Worm (Caenorhabditis elegans) whole organism, late embryonic: Measurements from ENCODE around the gene srx-134.
A peak's percentile ranks its signal among the peaks of the same experiment; 100 is the strongest.

ENCODE experiments used
- C38D4.7 ChIP-seq: fragments of 200-800 bp; sonication (Bioruptor generic); optimal IDR thresholded peaks from 2 replicates; lab custom pipeline; 2018; ENCODE audit warnings: mild to moderate bottlenecking, missing genetic modification characterization, moderate library complexity, missing compliant biosample characterization
- F13H6.1 ChIP-seq: sonication (generic microtip); optimal IDR thresholded peaks from 2 replicates; lab custom pipeline; 2016; ENCODE audit warnings: missing genetic modification characterization, missing compliant biosample characterization
- ceh-14 ChIP-seq: sonication (generic microtip); optimal IDR thresholded peaks from 2 replicates; lab custom pipeline; 2016; ENCODE audit warnings: missing genotype, missing genetic modification characterization, missing compliant biosample characterization
- ceh-18 ChIP-seq: sonication (generic microtip); optimal IDR thresholded peaks from 2 replicates; lab custom pipeline; 2016; ENCODE audit warnings: missing genetic modification characterization, missing compliant biosample characterization
- ceh-19 ChIP-seq: fragments of 200-800 bp; sonication (Bioruptor generic); optimal IDR thresholded peaks from 2 replicates; lab custom pipeline; 2018; ENCODE audit warnings: mild to moderate bottlenecking, missing genetic modification characterization, missing compliant biosample characterization
- ceh-2 ChIP-seq: sonication (generic microtip); optimal IDR thresholded peaks from 2 replicates; lab custom pipeline; 2016; ENCODE audit warnings: missing genotype, missing genetic modification characterization, missing compliant biosample characterization
- ceh-45 ChIP-seq: fragments of 200-800 bp; sonication (Bioruptor generic); IDR thresholded peaks from 2 replicates; pipeline ENCODE4 v1.3.6; 2022; ENCODE audit warnings: missing genetic modification reagents, missing genetic modification characterization, missing compliant biosample characterization
- ceh-6 ChIP-seq: fragments of 200-800 bp; sonication (Bioruptor generic); optimal IDR thresholded peaks from 2 replicates; lab custom pipeline; 2018; ENCODE audit warnings: mild to moderate bottlenecking, missing genetic modification characterization, missing compliant biosample characterization
- ceh-9 ChIP-seq: sonication (generic microtip); optimal IDR thresholded peaks from 2 replicates; lab custom pipeline; 2016; ENCODE audit warnings: mild to moderate bottlenecking, missing genetic modification characterization, inconsistent platforms, missing compliant biosample characterization
- dve-1 ChIP-seq: sonication (generic microtip); optimal IDR thresholded peaks from 2 replicates; lab custom pipeline; 2017; ENCODE audit warnings: antibody characterized with exemption, mild to moderate bottlenecking, missing genetic modification characterization, missing compliant biosample characterization
- elt-2 ChIP-seq: sonication (generic microtip); optimal IDR thresholded peaks from 2 replicates; lab custom pipeline; 2016; ENCODE audit warnings: missing genetic modification reagents, missing genetic modification characterization, missing compliant biosample characterization
- elt-4 ChIP-seq: sonication (generic microtip); optimal IDR thresholded peaks from 2 replicates; lab custom pipeline; 2016; ENCODE audit warnings: missing genetic modification characterization, missing compliant biosample characterization
- ets-4 ChIP-seq: sonication (generic microtip); optimal IDR thresholded peaks from 2 replicates; lab custom pipeline; 2016; ENCODE audit warnings: missing genetic modification characterization, missing compliant biosample characterization
- fax-1 ChIP-seq: sonication (generic microtip); optimal IDR thresholded peaks from 2 replicates; lab custom pipeline; 2016; ENCODE audit warnings: missing genotype, missing genetic modification characterization, missing compliant biosample characterization
- fkh-10 ChIP-seq: fragments of 150-350 bp; optimal IDR thresholded peaks from 2 replicates; lab custom pipeline; 2014; ENCODE audit warnings: missing biosample characterization, missing genetic modification reagents, missing genetic modification characterization
- hlh-13 ChIP-seq: fragments of 200-800 bp; sonication (Bioruptor generic); optimal IDR thresholded peaks from 2 replicates; lab custom pipeline; 2018; ENCODE audit warnings: mild to moderate bottlenecking, missing genetic modification characterization, missing compliant biosample characterization
- hlh-15 ChIP-seq: sonication (generic microtip); optimal IDR thresholded peaks from 2 replicates; lab custom pipeline; 2016; ENCODE audit warnings: missing genetic modification characterization, missing compliant biosample characterization
- hlh-30 ChIP-seq: sonication (generic microtip); optimal IDR thresholded peaks from 2 replicates; lab custom pipeline; 2017; ENCODE audit warnings: antibody characterized with exemption, missing genetic modification characterization, missing compliant biosample characterization; ENCODE audit not compliant: insufficient read depth
- lin-11 ChIP-seq: fragments of 200-800 bp; sonication (Bioruptor generic); optimal IDR thresholded peaks from 2 replicates; lab custom pipeline; 2018; ENCODE audit warnings: mild to moderate bottlenecking, missing genetic modification characterization, missing compliant biosample characterization
- nfya-1 ChIP-seq: sonication (generic microtip); optimal IDR thresholded peaks from 2 replicates; lab custom pipeline; 2017; ENCODE audit warnings: missing genetic modification characterization, mild to moderate bottlenecking, missing compliant biosample characterization, antibody characterized with exemption, moderate library complexity
- nhr-11 ChIP-seq: fragments of 150-350 bp; optimal IDR thresholded peaks from 2 replicates; lab custom pipeline; 2014; ENCODE audit warnings: missing biosample characterization, missing genetic modification characterization
- nhr-232 ChIP-seq: sonication (generic microtip); optimal IDR thresholded peaks from 2 replicates; lab custom pipeline; 2016; ENCODE audit warnings: missing genetic modification characterization, missing compliant biosample characterization
- npax-4 ChIP-seq: sonication (generic microtip); optimal IDR thresholded peaks from 2 replicates; lab custom pipeline; 2016; ENCODE audit warnings: missing genetic modification characterization, missing compliant biosample characterization
- odd-2 ChIP-seq: sonication (generic microtip); optimal IDR thresholded peaks from 2 replicates; lab custom pipeline; 2017; ENCODE audit warnings: antibody characterized with exemption, mild to moderate bottlenecking, missing genetic modification characterization, missing compliant biosample characterization
- pag-3 ChIP-seq: sonication (generic microtip); optimal IDR thresholded peaks from 2 replicates; lab custom pipeline; 2016; ENCODE audit warnings: missing compliant biosample characterization, missing genetic modification characterization, borderline replicate concordance
- pqm-1 ChIP-seq: sonication (generic microtip); optimal IDR thresholded peaks from 2 replicates; lab custom pipeline; 2016; ENCODE audit warnings: missing genetic modification characterization, missing compliant biosample characterization
- pros-1 ChIP-seq: fragments of 150-350 bp; optimal IDR thresholded peaks from 2 replicates; lab custom pipeline; 2014; ENCODE audit warnings: missing biosample characterization, missing genetic modification reagents, missing genetic modification characterization
- rnt-1 ChIP-seq: sonication (generic microtip); optimal IDR thresholded peaks from 2 replicates; lab custom pipeline; 2016; ENCODE audit warnings: missing genetic modification characterization, missing compliant biosample characterization
- sdc-2 ChIP-seq: sonication (generic microtip); optimal IDR thresholded peaks from 2 replicates; lab custom pipeline; 2016; ENCODE audit warnings: missing genotype, missing genetic modification characterization, missing compliant biosample characterization
- syd-9 ChIP-seq: sonication (generic microtip); optimal IDR thresholded peaks from 2 replicates; lab custom pipeline; 2016; ENCODE audit warnings: mild to moderate bottlenecking, missing genetic modification characterization, moderate library complexity, missing compliant biosample characterization
- ttx-3 ChIP-seq: sonication (generic microtip); optimal IDR thresholded peaks from 2 replicates; lab custom pipeline; 2016; ENCODE audit warnings: missing genetic modification reagents, missing genetic modification characterization, missing compliant biosample characterization
- unc-3 ChIP-seq, 2 experiments: fragments of 200-800 bp in 1 of 2; sonication (Bioruptor generic) in 1 of 2; sonication (generic microtip) in 1 of 2; conservative IDR thresholded peaks in 1 of 2; optimal IDR thresholded peaks in 1 of 2; 2 replicates each; pipeline versions ENCODE4 v1.3.6 to Lab custom; 2016 to 2022; ENCODE audit warnings: missing compliant biosample characterization in 2 of 2, missing genetic modification characterization in 2 of 2, missing genetic modification reagents in 1 of 2
- unc-42 ChIP-seq: sonication (generic microtip); optimal IDR thresholded peaks from 2 replicates; lab custom pipeline; 2016; ENCODE audit warnings: missing genotype, missing genetic modification characterization, missing compliant biosample characterization
- unc-55 ChIP-seq: sonication (generic microtip); optimal IDR thresholded peaks from 2 replicates; lab custom pipeline; 2017; ENCODE audit warnings: missing biosample characterization, missing genetic modification reagents, missing genetic modification characterization
- ztf-16 ChIP-seq: sonication (generic microtip); optimal IDR thresholded peaks from 2 replicates; lab custom pipeline; 2017; ENCODE audit warnings: missing genetic modification characterization, missing compliant biosample characterization

The srx-134 gene

ce11 chrV:13880607-13881006 lies 24.3 kb upstream of the srx-134 start, which contains the start of gene T22G5.3:
Gene T22G5.3, plus strand, starts transcription at chrV:13880907.
- TF ChIP-seq npax-4 (tag; lab: Kevin White, UChicago): no peak
- TF ChIP-seq dve-1: no peak
- TF ChIP-seq nfya-1 (tag; lab: Kevin White, UChicago): no peak
- no peak for TF ChIP-seq ceh-45 (GFP tag; lab: Robert Waterston, UW)
- TF ChIP-seq C38D4.7 (GFP tag; lab: Kevin White, UChicago): no peak
- TF ChIP-seq unc-42: no peak
- TF ChIP-seq syd-9 (tag; lab: Kevin White, UChicago): no peak
- no peak for TF ChIP-seq odd-2 (tag; lab: Kevin White, UChicago)
- no peak for TF ChIP-seq ceh-9 (tag; lab: Kevin White, UChicago)
- TF ChIP-seq ceh-2 (tag; lab: Kevin White, UChicago): no peak
- TF ChIP-seq unc-3 (GFP tag; conservative IDR thresholded peaks at IDR 0.05; lab: Robert Waterston, UW): no peak
- TF ChIP-seq unc-3 (tag; optimal IDR thresholded peaks at IDR 0.05; lab: Kevin White, UChicago): no peak
- no peak for TF ChIP-seq ceh-14 (tag; lab: Kevin White, UChicago)
- no peak for TF ChIP-seq rnt-1 (tag; lab: Kevin White, UChicago)
- TF ChIP-seq ttx-3: no peak
- TF ChIP-seq ceh-6 (GFP tag; lab: Kevin White, UChicago): no peak
- TF ChIP-seq hlh-13 (GFP tag; lab: Kevin White, UChicago): no peak
- TF ChIP-seq pros-1 (tag; lab: Kevin White, UChicago): no peak
- no peak for TF ChIP-seq hlh-30 (tag; lab: Kevin White, UChicago)
- no peak for TF ChIP-seq ets-4 (tag; lab: Kevin White, UChicago)

- no peak for TF ChIP-seq ceh-19 (GFP tag; lab: Kevin White, UChicago)
- no peak for TF ChIP-seq hlh-30 (tag; lab: Kevin White, UChicago)
- TF ChIP-seq unc-42: peak; percentile 18
- TF ChIP-seq elt-4 (tag; lab: Kevin White, UChicago): no peak
These were observed 23.9 kb upstream of the srx-134 start for ce11 chrV:13880163-13880562.

ce11 chrV:13879241-13879640 lies 23.0 kb upstream of the srx-134 start, which contains the start of gene lbp-7:
Gene lbp-7, plus strand, starts transcription at chrV:13879552.
- TF ChIP-seq F13H6.1 (no peak), lin-11 (tag; lab: Kevin White, UChicago) (no peak)
- TF ChIP-seq, all 69 proteins: peak for 0

- TF ChIP-seq hlh-15 (no peak), dve-1 (no peak), ceh-18 (no peak), elt-2 (tag; lab: Kevin White, UChicago) (no peak), unc-55 (no peak), odd-2 (tag; lab: Kevin White, UChicago) (no peak), pqm-1 (tag; lab: Kevin White, UChicago) (no peak), npax-4 (tag; lab: Kevin White, UChicago) (no peak), fkh-10 (no peak), rnt-1 (tag; lab: Kevin White, UChicago) (no peak), ttx-3 (no peak), syd-9 (tag; lab: Kevin White, UChicago) (no peak), ztf-16 (tag; lab: Kevin White, UChicago) (no peak), C38D4.7 (GFP tag; lab: Kevin White, UChicago) (no peak), sdc-2 (no peak), pag-3 (tag; lab: Kevin White, UChicago) (no peak), pros-1 (tag; lab: Kevin White, UChicago) (no peak), nhr-232 (tag; lab: Kevin White, UChicago) (no peak), fax-1 (tag; lab: Kevin White, UChicago) (no peak), nhr-11 (tag; lab: Kevin White, UChicago) (no peak)
These were observed 21.9 kb upstream of the srx-134 start for ce11 chrV:13878226-13878625.
